Fruit fly (Drosophila melanogaster) whole organism, pupa: ENCODE measurements around the gene pum.
A peak's percentile ranks its signal among the peaks of the same experiment; 100 is the strongest.

Source experiments
- CG15710 ChIP-seq: fragments of 200-800 bp; sonication (Bioruptor generic); optimal IDR thresholded peaks from 2 replicates; lab custom pipeline; 2018; ENCODE audit warnings: missing biosample characterization, mild to moderate bottlenecking, missing genetic modification characterization, moderate library complexity
- CG4496 ChIP-seq: fragments of 200-800 bp; sonication (Bioruptor generic); IDR thresholded peaks from 3 replicates; pipeline ENCODE4 v1.3.6; 2022; ENCODE audit warnings: missing biosample characterization, missing genetic modification characterization
- Snoo ChIP-seq: fragments of 200-800 bp; sonication (Bioruptor generic); optimal IDR thresholded peaks from 3 replicates; lab custom pipeline; 2017; ENCODE audit warnings: missing biosample characterization, mild to moderate bottlenecking, missing genetic modification characterization, inconsistent platforms

DNA sequence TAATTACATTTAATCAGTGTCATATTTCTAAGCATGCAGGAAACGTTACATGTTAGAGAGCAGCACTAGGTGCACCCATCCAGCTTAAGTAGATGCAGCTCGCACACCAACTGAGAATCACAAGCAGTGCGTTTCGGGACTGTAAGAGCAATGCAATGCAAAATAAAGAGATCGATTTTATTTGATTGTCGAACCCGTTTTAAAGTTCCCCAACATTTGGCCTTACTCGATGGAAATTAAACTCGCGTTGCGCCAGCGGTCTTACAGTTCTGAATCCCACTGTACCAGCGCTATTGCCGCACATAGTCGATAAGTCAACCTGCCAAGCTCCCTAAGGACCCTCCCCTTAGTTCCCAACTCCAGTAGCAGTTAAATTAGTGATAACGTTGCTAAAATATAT, 174.7 kb downstream of the pum start:
- TF ChIP-seq Snoo (tag; lab: Kevin White, UChicago) (no peak), CG15710 (tag; lab: Kevin White, UChicago) (peak; percentile 23), CG4496 (GFP tag; lab: Robert Waterston, UW) (peak; percentile 64; the same call in 2 of the 3 replicates)
